Fruit fly (Drosophila melanogaster) whole organism, embryonic: ENCODE measurements around the gene CG11350.
A peak's percentile ranks its signal among the peaks of the same experiment; 100 is the strongest.

ENCODE experiments used
- Adf1 ChIP-seq: fragments of 200-800 bp; sonication (Bioruptor generic); IDR thresholded peaks from 2 replicates; pipeline ENCODE4 v1.3.6; 2022; ENCODE audit warnings: missing biosample characterization, missing genetic modification characterization
- Awh ChIP-seq: fragments of 200-800 bp; sonication (Bioruptor generic); IDR thresholded peaks from 2 replicates; pipeline ENCODE4, ENCODE4 v1.3.6; 2022; ENCODE audit warnings: missing biosample characterization, missing genetic modification characterization
- CG10366 ChIP-seq: fragments of 200-800 bp; sonication (Bioruptor generic); IDR thresholded peaks from 2 replicates; pipeline ENCODE4 v1.3.6; 2022; ENCODE audit warnings: missing biosample characterization, missing genetic modification characterization
- CG11456 ChIP-seq: fragments of 200-800 bp; sonication (Bioruptor generic); IDR thresholded peaks from 3 replicates; pipeline ENCODE4 v1.3.6; 2022; ENCODE audit warnings: missing biosample characterization, missing genetic modification characterization
- CG12769 ChIP-seq: fragments of 200-800 bp; sonication (Bioruptor generic); optimal IDR thresholded peaks from 2 replicates; lab custom pipeline; 2019; ENCODE audit warnings: missing biosample characterization, mild to moderate bottlenecking, missing genetic modification characterization, moderate library complexity
- CG13424 ChIP-seq: fragments of 200-800 bp; sonication (Bioruptor generic); optimal IDR thresholded peaks from 2 replicates; lab custom pipeline; 2019; ENCODE audit warnings: missing biosample characterization, mild to moderate bottlenecking, missing genetic modification characterization, moderate library complexity
- CG13775 ChIP-seq: fragments of 200-800 bp; sonication (Bioruptor generic); optimal IDR thresholded peaks from 3 replicates; lab custom pipeline; 2017; ENCODE audit warnings: missing biosample characterization, mild to moderate bottlenecking, missing genetic modification characterization
- CG13894 ChIP-seq: fragments of 200-800 bp; sonication (Bioruptor generic); optimal IDR thresholded peaks from 3 replicates; lab custom pipeline; 2018; ENCODE audit warnings: missing biosample characterization, mild to moderate bottlenecking, missing genetic modification characterization, moderate library complexity
- CG14441 ChIP-seq: fragments of 200-800 bp; sonication (Bioruptor generic); IDR thresholded peaks from 2 replicates; pipeline ENCODE4 v1.3.6; 2022; ENCODE audit warnings: missing biosample characterization, missing genetic modification characterization
- CG17612 ChIP-seq: fragments of 200-800 bp; sonication (Bioruptor generic); IDR thresholded peaks from 2 replicates; pipeline ENCODE4 v1.3.6; 2022; ENCODE audit warnings: missing biosample characterization, missing genetic modification characterization
- CG17829 ChIP-seq: fragments of 200-800 bp; optimal IDR thresholded peaks from 2 replicates; lab custom pipeline; 2019; ENCODE audit warnings: missing biosample characterization, mild to moderate bottlenecking, missing genetic modification characterization, moderate library complexity
- CG4820 ChIP-seq: fragments of 200-800 bp; sonication (Bioruptor generic); optimal IDR thresholded peaks from 3 replicates; lab custom pipeline; 2016; ENCODE audit warnings: missing biosample characterization, missing genetic modification characterization
- CG6272 ChIP-seq: fragments of 200-800 bp; sonication (Bioruptor generic); IDR thresholded peaks from 2 replicates; pipeline ENCODE4 v1.3.6; 2022; ENCODE audit warnings: missing biosample characterization, missing genetic modification characterization
- CG7556 ChIP-seq: fragments of 200-800 bp; sonication (Bioruptor generic); optimal IDR thresholded peaks from 2 replicates; lab custom pipeline; 2017; ENCODE audit warnings: missing biosample characterization, mild to moderate bottlenecking, missing genetic modification characterization
- CG7987 ChIP-seq: fragments of 200-800 bp; sonication (Bioruptor generic); optimal IDR thresholded peaks from 2 replicates; lab custom pipeline; 2018; ENCODE audit warnings: missing biosample characterization, mild to moderate bottlenecking, missing genetic modification characterization, moderate library complexity
- CG8089 ChIP-seq: fragments of 200-800 bp; sonication (Bioruptor generic); optimal IDR thresholded peaks from 3 replicates; lab custom pipeline; 2016; ENCODE audit warnings: missing biosample characterization, missing genetic modification characterization
- CG8924 ChIP-seq: fragments of 200-800 bp; optimal IDR thresholded peaks from 3 replicates; lab custom pipeline; 2019; ENCODE audit warnings: missing biosample characterization, mild to moderate bottlenecking, missing genetic modification characterization, moderate library complexity
- CG9797 ChIP-seq: fragments of 200-800 bp; sonication (Bioruptor generic); optimal IDR thresholded peaks from 3 replicates; lab custom pipeline; 2018; ENCODE audit warnings: missing biosample characterization, mild to moderate bottlenecking, missing genetic modification characterization
- D ChIP-seq, 2 experiments: fragments of 200-800 bp in 1 of 2; fragments of >200 bp in 1 of 2; sonication (Bioruptor generic) in 1 of 2; optimal IDR thresholded peaks; 2 replicates in 1 of 2; 3 replicates in 1 of 2; lab custom pipeline; 2017; ENCODE audit warnings: mild to moderate bottlenecking in 1 of 2, missing biosample characterization in 1 of 2, missing genetic modification characterization in 1 of 2, missing genetic modification reagents in 1 of 2
- Elba2 ChIP-seq: fragments of 200-800 bp; sonication (Bioruptor generic); optimal IDR thresholded peaks from 3 replicates; lab custom pipeline; 2016; ENCODE audit warnings: missing biosample characterization, missing genetic modification characterization
- Fer3 ChIP-seq: fragments of 200-800 bp; sonication (Bioruptor generic); optimal IDR thresholded peaks from 2 replicates; lab custom pipeline; 2018; ENCODE audit warnings: missing biosample characterization, mild to moderate bottlenecking, missing genetic modification characterization, moderate library complexity
- H2.0 ChIP-seq: fragments of 200-800 bp; sonication (Bioruptor generic); IDR thresholded peaks from 2 replicates; pipeline ENCODE4 v1.3.6; 2022; ENCODE audit warnings: missing biosample characterization, missing genetic modification characterization
- Hr39 ChIP-seq: fragments of >200 bp; optimal IDR thresholded peaks from 2 replicates; lab custom pipeline; 2017
- Hr78 ChIP-seq, 2 experiments: fragments of 200-800 bp in 1 of 2; fragments of >200 bp in 1 of 2; sonication (Bioruptor generic) in 1 of 2; optimal IDR thresholded peaks; 2 replicates each; lab custom pipeline; 2017 to 2019; ENCODE audit warnings: missing biosample characterization in 2 of 2, missing genetic modification characterization in 2 of 2, mild to moderate bottlenecking in 1 of 2, moderate library complexity in 1 of 2
- Opbp ChIP-seq: fragments of 200-800 bp; sonication (Bioruptor generic); IDR thresholded peaks from 3 replicates; pipeline ENCODE4 v1.3.6; 2022; ENCODE audit warnings: missing biosample characterization, missing genetic modification characterization; ENCODE audit not compliant: partially characterized antibody
- Sin3A ChIP-seq: fragments of >200 bp; optimal IDR thresholded peaks from 2 replicates; lab custom pipeline; 2018
- Vsx1 ChIP-seq: fragments of 200-800 bp; sonication (Bioruptor generic); optimal IDR thresholded peaks from 2 replicates; lab custom pipeline; 2017; ENCODE audit warnings: missing biosample characterization, mild to moderate bottlenecking, missing genetic modification characterization, missing genetic modification reagents
- abd-A ChIP-seq: fragments of 200-800 bp; sonication (Bioruptor generic); optimal IDR thresholded peaks from 3 replicates; lab custom pipeline; 2019; ENCODE audit warnings: missing biosample characterization, mild to moderate bottlenecking, missing genetic modification characterization, moderate library complexity
- ash1 ChIP-seq: fragments of 200-800 bp; sonication (Bioruptor generic); optimal IDR thresholded peaks from 2 replicates; lab custom pipeline; 2018; ENCODE audit warnings: missing biosample characterization, mild to moderate bottlenecking, missing genetic modification characterization
- chm ChIP-seq: fragments of 200-800 bp; sonication (Bioruptor generic); IDR thresholded peaks from 2 replicates; pipeline ENCODE4 v1.3.6; 2022; ENCODE audit warnings: missing biosample characterization, missing genetic modification characterization
- crol ChIP-seq: fragments of 200-800 bp; sonication (Bioruptor generic); IDR thresholded peaks from 2 replicates; pipeline ENCODE4 v1.3.6; 2022; ENCODE audit warnings: missing biosample characterization, missing genetic modification characterization
- ewg ChIP-seq: fragments of 200-800 bp; sonication (Bioruptor generic); optimal IDR thresholded peaks from 3 replicates; lab custom pipeline; 2017; ENCODE audit warnings: mild to moderate bottlenecking, missing biosample characterization, missing genetic modification reagents, missing genetic modification characterization
- fd102C ChIP-seq: fragments of 200-800 bp; sonication (Bioruptor generic); optimal IDR thresholded peaks from 2 replicates; lab custom pipeline; 2018; ENCODE audit warnings: missing biosample characterization, mild to moderate bottlenecking, missing genetic modification characterization, moderate library complexity
- h ChIP-seq: fragments of >200 bp; optimal IDR thresholded peaks from 2 replicates; lab custom pipeline; 2017
- kah ChIP-seq: fragments of 200-800 bp; sonication (Bioruptor generic); optimal IDR thresholded peaks from 2 replicates; lab custom pipeline; 2018; ENCODE audit warnings: missing biosample characterization, mild to moderate bottlenecking, missing genetic modification characterization
- nmo ChIP-seq: fragments of 200-800 bp; sonication (Bioruptor generic); optimal IDR thresholded peaks from 2 replicates; lab custom pipeline; 2018; ENCODE audit warnings: missing biosample characterization, mild to moderate bottlenecking, missing genetic modification characterization, moderate library complexity
- otp ChIP-seq: fragments of 200-800 bp; sonication (Bioruptor generic); IDR thresholded peaks from 3 replicates; pipeline ENCODE4, ENCODE4 v1.3.6; 2022; ENCODE audit warnings: missing biosample characterization, missing genetic modification characterization
- pros ChIP-seq: fragments of 200-800 bp; sonication (Bioruptor generic); optimal IDR thresholded peaks from 3 replicates; lab custom pipeline; 2019; ENCODE audit warnings: missing biosample characterization, mild to moderate bottlenecking, missing genetic modification characterization, moderate library complexity
- rib ChIP-seq: fragments of 200-800 bp; sonication (Bioruptor generic); IDR thresholded peaks from 2 replicates; pipeline ENCODE4 v1.3.6; 2022; ENCODE audit warnings: missing biosample characterization, missing genetic modification characterization
- sd ChIP-seq: fragments of 200-800 bp; sonication (Bioruptor generic); optimal IDR thresholded peaks from 3 replicates; lab custom pipeline; 2018; ENCODE audit warnings: missing biosample characterization, mild to moderate bottlenecking, missing genetic modification characterization, moderate library complexity
- sens ChIP-seq: fragments of 200-800 bp; sonication (Bioruptor generic); peaks from one replicate; lab custom pipeline; 2016; ENCODE audit warnings: missing biosample characterization, missing genetic modification characterization
- sisA ChIP-seq: fragments of 200-800 bp; sonication (Bioruptor generic); IDR thresholded peaks from 2 replicates; pipeline ENCODE4 v1.3.6; 2022; ENCODE audit warnings: missing biosample characterization, missing genetic modification characterization
- sr ChIP-seq: fragments of 200-800 bp; sonication (Bioruptor generic); IDR thresholded peaks from 3 replicates; pipeline ENCODE4 v1.3.6; 2022; ENCODE audit warnings: missing biosample characterization, missing genetic modification characterization
- toy ChIP-seq: fragments of 200-800 bp; sonication (Bioruptor generic); IDR thresholded peaks from 2 replicates; pipeline ENCODE4 v1.3.6; 2022; ENCODE audit warnings: missing biosample characterization, missing genetic modification characterization
- ttk ChIP-seq: fragments of 200-800 bp; sonication (Bioruptor generic); IDR thresholded peaks from 2 replicates; pipeline ENCODE4 v2.1.2; 2022; ENCODE audit warnings: missing biosample characterization, missing genetic modification characterization
- vvl ChIP-seq: fragments of 200-800 bp; sonication (Bioruptor generic); IDR thresholded peaks from 2 replicates; pipeline ENCODE4 v1.3.6; 2022; ENCODE audit warnings: missing biosample characterization, missing genetic modification characterization
- z ChIP-seq: fragments of 200-800 bp; sonication (Bioruptor generic); IDR thresholded peaks from 3 replicates; pipeline ENCODE4 v1.3.6; 2022; ENCODE audit warnings: missing biosample characterization, missing genetic modification characterization

The CG11350 gene

DNA sequence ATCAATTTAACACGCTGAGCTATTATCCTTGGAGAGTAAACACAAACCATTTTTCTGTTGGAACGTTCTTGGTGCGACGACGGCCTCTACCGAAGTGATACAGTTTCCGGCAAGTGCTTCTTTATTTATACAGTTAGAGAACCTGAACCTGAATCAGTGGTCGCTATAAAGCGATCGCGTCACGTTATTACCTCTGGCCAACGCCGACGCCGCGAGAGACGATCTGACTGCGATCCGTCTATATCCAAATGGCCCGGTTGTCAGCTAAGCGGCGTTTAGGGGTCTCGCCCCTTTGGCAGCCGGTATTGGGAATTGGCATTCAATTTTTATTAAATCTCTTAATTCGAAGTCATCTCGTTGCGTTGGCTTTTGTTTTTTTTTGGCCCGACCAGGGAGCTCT is 24.5 kb upstream of the CG11350 start, which contains the start of gene CG11345:
CG11345 (minus strand) TSS at position 101 of the 400 bp plus-strand sequence.
- TF ChIP-seq CG8089 (GFP tag; lab: Kevin White, UChicago) (no peak), sens (GFP tag; lab: Kevin White, UChicago) (peak; percentile 9), CG13894 (peak; percentile 59), ewg (GFP tag; lab: Kevin White, UChicago) (no peak)

DNA sequence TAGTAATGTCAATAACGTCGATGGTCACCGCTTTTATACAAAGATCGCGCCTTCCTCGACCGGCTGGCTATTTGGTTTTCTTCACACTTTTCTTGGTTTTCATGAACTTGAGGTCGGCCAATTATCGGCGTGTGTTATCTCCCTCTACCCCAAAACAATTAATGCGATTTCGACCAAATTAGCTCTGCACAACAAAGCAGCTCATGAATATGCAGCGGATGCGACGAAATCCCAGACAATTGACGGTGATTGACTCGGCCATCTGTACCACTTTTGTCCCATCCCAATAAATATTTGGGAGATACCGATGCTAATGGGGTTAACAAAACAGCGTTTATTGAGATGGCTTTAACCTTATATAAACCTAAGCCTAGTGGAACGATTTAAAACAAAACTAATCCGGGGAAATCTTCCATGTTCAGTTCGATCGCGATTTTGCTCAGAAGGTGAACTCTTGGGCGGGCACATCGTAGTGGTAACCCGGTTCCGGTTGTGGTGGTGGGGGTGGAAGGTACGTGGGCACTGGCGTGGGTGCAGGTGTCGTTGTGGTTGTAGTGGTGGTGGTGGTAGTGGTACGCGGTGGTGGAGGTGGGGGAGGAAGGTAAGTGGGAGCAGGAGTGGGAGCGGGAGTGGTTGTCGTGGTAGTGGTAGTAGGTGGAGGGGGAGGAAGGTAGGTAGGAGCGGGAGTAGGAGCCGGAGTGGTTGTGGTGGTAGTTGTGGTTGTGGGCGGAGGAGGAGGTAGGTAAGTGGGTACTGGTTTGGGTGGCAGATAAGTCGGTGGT is 22.1 kb upstream of the CG11350 start, which contains the start of gene CG15022:
CG15022 (minus strand) TSS at position 11 of the 782 bp plus-strand sequence.
- peak; percentile 21 for TF ChIP-seq abd-A (tag; lab: Kevin White, UChicago)
- TF ChIP-seq crol: peak; percentile 49; the same call in 1 of the 2 replicates
- TF ChIP-seq sr: peak; percentile 58; the same call in 1 of the 3 replicates
- TF ChIP-seq sd: peak; percentile 38
- peak; percentile 55 for TF ChIP-seq pros
- peak; percentile 38 for TF ChIP-seq Vsx1 (GFP tag; lab: Kevin White, UChicago)
- TF ChIP-seq D (optimal IDR thresholded peaks at IDR 0.05; lab: Kevin White, UChicago): no peak
- no peak for TF ChIP-seq D (GFP tag; optimal IDR thresholded peaks at IDR 0.05; lab: Kevin White, UChicago)
- TF ChIP-seq CG10366 (GFP tag; lab: Robert Waterston, UW): no peak
- peak in 1 of 2 experiments; percentile 34 for TF ChIP-seq Hr78 (GFP tag; optimal IDR thresholded peaks at IDR 0.05; lab: Kevin White, UChicago)
- TF ChIP-seq kah (GFP tag; lab: Kevin White, UChicago): no peak
- 0 out of 3 replicates have a peak, but pooled peaks have one; percentile 12 for TF ChIP-seq CG11456 (GFP tag; lab: Robert Waterston, UW)
- no peak for TF ChIP-seq CG6272 (GFP tag; lab: Robert Waterston, UW)
- 0 out of 2 replicates have a peak, but pooled peaks have one; percentile 11 for TF ChIP-seq CG17612
- TF ChIP-seq CG4820 (GFP tag; lab: Kevin White, UChicago): no peak
- peak; percentile 79 for TF ChIP-seq vvl
- no peak for TF ChIP-seq ttk (GFP tag; lab: Robert Waterston, UW)
- no peak for TF ChIP-seq Opbp (GFP tag; lab: Robert Waterston, UW)
- no peak for TF ChIP-seq chm (GFP tag; lab: Robert Waterston, UW)
- peak; percentile 65 for TF ChIP-seq CG12769 (tag; lab: Kevin White, UChicago)
- peak; percentile 66 for TF ChIP-seq Hr39 (lab: Kevin White, UChicago)
- TF ChIP-seq nmo (GFP tag; lab: Kevin White, UChicago): no peak
- TF ChIP-seq Awh (GFP tag; lab: Robert Waterston, UW): peak; percentile 87

dm6 chr3L:4461454-4462045 is 21.1 kb upstream of the CG11350 start, which contains the start of gene CG15023:
Gene CG15023 (minus strand): TSS chr3L:4461504.
- no peak for TF ChIP-seq crol
- no peak for TF ChIP-seq ash1 (GFP tag; lab: Kevin White, UChicago)
- no peak for TF ChIP-seq otp (GFP tag; lab: Robert Waterston, UW)
- no peak for TF ChIP-seq abd-A (tag; lab: Kevin White, UChicago)
- no peak for TF ChIP-seq Sin3A (lab: Kevin White, UChicago)
- TF ChIP-seq h: no peak
- TF ChIP-seq CG17829 (tag; lab: Kevin White, UChicago): no peak
- TF ChIP-seq H2.0 (GFP tag; lab: Robert Waterston, UW): no peak
- no peak for TF ChIP-seq CG9797
- TF ChIP-seq CG14441 (GFP tag; lab: Robert Waterston, UW): peak; percentile 37; the same call in 1 of the 2 replicates
- no peak; the same call in 1 of the 2 replicates for TF ChIP-seq Adf1 (GFP tag; lab: Robert Waterston, UW)
- no peak for TF ChIP-seq CG13775 (GFP tag; lab: Kevin White, UChicago)
- no peak for TF ChIP-seq Elba2 (GFP tag; lab: Kevin White, UChicago)
- TF ChIP-seq CG13424 (tag; lab: Kevin White, UChicago): peak; percentile 45
- no peak for TF ChIP-seq sisA (GFP tag; lab: Robert Waterston, UW)
- TF ChIP-seq z (GFP tag; lab: Robert Waterston, UW): no peak
- no peak for TF ChIP-seq fd102C (GFP tag; lab: Kevin White, UChicago)
- TF ChIP-seq CG7987: no peak
- TF ChIP-seq toy: no peak
- TF ChIP-seq CG7556: no peak
- peak; percentile 19 for TF ChIP-seq CG8924
- peak; percentile 4 for TF ChIP-seq Fer3 (tag; lab: Kevin White, UChicago)
- no peak for TF ChIP-seq rib (GFP tag; lab: Robert Waterston, UW)
